Worm (Caenorhabditis elegans) whole organism, late embryonic: Measurements from ENCODE around the gene pmp-5.

ENCODE experiments used
- C38D4.7 ChIP-seq: fragments of 200-800 bp; sonication (Bioruptor generic); optimal IDR thresholded peaks from 2 replicates; lab custom pipeline; 2018; ENCODE audit warnings: mild to moderate bottlenecking, missing genetic modification characterization, moderate library complexity, missing compliant biosample characterization
- ama-1 ChIP-seq: fragments of 150-350 bp; optimal IDR thresholded peaks from 2 replicates; lab custom pipeline; 2014
- ceh-22 ChIP-seq: sonication (generic microtip); optimal IDR thresholded peaks from 2 replicates; lab custom pipeline; 2017; ENCODE audit warnings: missing biosample characterization, missing genetic modification characterization
- fkh-10 ChIP-seq: fragments of 150-350 bp; optimal IDR thresholded peaks from 2 replicates; lab custom pipeline; 2014; ENCODE audit warnings: missing biosample characterization, missing genetic modification reagents, missing genetic modification characterization
- gmeb-2 ChIP-seq: sonication (generic microtip); optimal IDR thresholded peaks from 2 replicates; lab custom pipeline; 2016; ENCODE audit warnings: missing genetic modification characterization, inconsistent platforms, missing compliant biosample characterization
- hlh-15 ChIP-seq: sonication (generic microtip); optimal IDR thresholded peaks from 2 replicates; lab custom pipeline; 2016; ENCODE audit warnings: missing genetic modification characterization, missing compliant biosample characterization
- madf-2 ChIP-seq: sonication (generic microtip); optimal IDR thresholded peaks from 2 replicates; lab custom pipeline; 2017; ENCODE audit warnings: missing genetic modification characterization, missing compliant biosample characterization
- nhr-11 ChIP-seq: fragments of 150-350 bp; optimal IDR thresholded peaks from 2 replicates; lab custom pipeline; 2014; ENCODE audit warnings: missing biosample characterization, missing genetic modification characterization
- npax-4 ChIP-seq: sonication (generic microtip); optimal IDR thresholded peaks from 2 replicates; lab custom pipeline; 2016; ENCODE audit warnings: missing genetic modification characterization, missing compliant biosample characterization
- odd-2 ChIP-seq: sonication (generic microtip); optimal IDR thresholded peaks from 2 replicates; lab custom pipeline; 2017; ENCODE audit warnings: antibody characterized with exemption, mild to moderate bottlenecking, missing genetic modification characterization, missing compliant biosample characterization
- pag-3 ChIP-seq: sonication (generic microtip); optimal IDR thresholded peaks from 2 replicates; lab custom pipeline; 2016; ENCODE audit warnings: missing compliant biosample characterization, missing genetic modification characterization, borderline replicate concordance
- pha-4 ChIP-seq: fragments of 150-350 bp; optimal IDR thresholded peaks from 2 replicates; lab custom pipeline; 2018; ENCODE audit warnings: missing biosample characterization, missing genetic modification reagents, missing genetic modification characterization
- tbx-2 ChIP-seq: sonication (generic microtip); optimal IDR thresholded peaks from 2 replicates; lab custom pipeline; 2016; ENCODE audit warnings: missing genetic modification characterization, missing compliant biosample characterization
- zip-5 ChIP-seq: sonication (generic microtip); optimal IDR thresholded peaks from 2 replicates; lab custom pipeline; 2016; ENCODE audit warnings: missing genetic modification characterization, missing compliant biosample characterization

DNA sequence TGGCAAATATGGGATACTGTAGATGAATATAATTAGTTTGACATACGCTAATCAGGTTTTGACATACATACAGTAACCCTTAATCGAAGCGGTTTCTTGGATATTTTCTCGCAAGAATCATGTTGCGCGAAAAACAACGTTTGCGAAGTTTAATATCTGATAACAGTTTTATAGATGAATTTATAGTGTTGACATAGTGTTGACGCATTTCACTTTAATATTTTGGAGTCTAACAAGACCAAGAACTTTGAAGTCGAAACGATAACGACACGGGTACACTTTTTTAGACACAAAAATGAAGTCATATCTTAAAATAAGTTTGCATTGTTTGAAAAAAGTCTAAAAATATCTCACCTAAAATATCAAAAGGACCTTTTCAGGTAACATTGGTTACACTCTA is 49.3 kb downstream of the pmp-5 start:
- TF ChIP-seq odd-2 (tag; lab: Kevin White, UChicago) (no peak), pha-4 (no peak), ama-1 (lab: Kevin White, UChicago) (no peak), gmeb-2 (no peak), fkh-10 (GFP tag; lab: Kevin White, UChicago) (no peak), tbx-2 (no peak), nhr-11 (tag; lab: Kevin White, UChicago) (no peak), zip-5 (tag; lab: Kevin White, UChicago) (no peak), ceh-22 (tag; lab: Kevin White, UChicago) (no peak), C38D4.7 (GFP tag; lab: Kevin White, UChicago) (no peak), madf-2 (tag; lab: Kevin White, UChicago) (no peak), hlh-15 (no peak), npax-4 (no peak), pag-3 (tag; lab: Kevin White, UChicago) (no peak)
